Worm (Caenorhabditis elegans) whole organism, L1 larva: ENCODE results near the gene srm-3.

Source experiments
- F16B12.6 ChIP-seq: fragments of 150-350 bp; optimal IDR thresholded peaks from 2 replicates; lab custom pipeline; 2014; ENCODE audit warnings: missing biosample characterization, missing genetic modification characterization
- alr-1 ChIP-seq: fragments of 200-800 bp; sonication (Bioruptor generic); optimal IDR thresholded peaks from 2 replicates; lab custom pipeline; 2018; ENCODE audit warnings: borderline replicate concordance, mild to moderate bottlenecking, missing genetic modification characterization, missing compliant biosample characterization
- blmp-1 ChIP-seq: fragments of 150-350 bp; optimal IDR thresholded peaks from 2 replicates; lab custom pipeline; 2014; ENCODE audit warnings: missing biosample characterization, missing genetic modification characterization
- ceh-88 ChIP-seq: fragments of 200-800 bp; sonication (Bioruptor generic); IDR thresholded peaks from 2 replicates; pipeline ENCODE4 v1.3.6; 2022; ENCODE audit warnings: missing genetic modification characterization, missing compliant biosample characterization
- ceh-90 ChIP-seq: sonication (generic microtip); optimal IDR thresholded peaks from 2 replicates; lab custom pipeline; 2016; ENCODE audit warnings: missing genetic modification characterization, missing compliant biosample characterization
- dsc-1 ChIP-seq: sonication (generic microtip); optimal IDR thresholded peaks from 2 replicates; lab custom pipeline; 2016; ENCODE audit warnings: mild to moderate bottlenecking, missing genetic modification characterization, missing compliant biosample characterization
- efl-1 ChIP-seq, 4 experiments: fragments of 150-350 bp; optimal IDR thresholded peaks in 3 of 4; peaks in 1 of 4; 1 replicate in 1 of 4; 2 replicates in 3 of 4; lab custom pipeline; 2014; ENCODE audit warnings: missing biosample characterization in 2 of 4, missing genetic modification characterization in 2 of 4, missing genetic modification reagents in 2 of 4
- egl-13 ChIP-seq: sonication (generic microtip); optimal IDR thresholded peaks from 2 replicates; lab custom pipeline; 2016; ENCODE audit warnings: missing genotype, missing genetic modification reagents, missing genetic modification characterization, missing compliant biosample characterization
- elt-2 ChIP-seq: sonication (generic microtip); optimal IDR thresholded peaks from 2 replicates; lab custom pipeline; 2016; ENCODE audit warnings: missing genetic modification characterization, mild to moderate bottlenecking, inconsistent platforms, missing compliant biosample characterization, missing genetic modification reagents
- ets-5 ChIP-seq: fragments of 200-800 bp; sonication (Bioruptor generic); IDR thresholded peaks from 2 replicates; pipeline ENCODE4 v1.3.6; 2022; ENCODE audit warnings: missing genetic modification characterization, missing compliant biosample characterization
- fkh-10 ChIP-seq: sonication (generic microtip); optimal IDR thresholded peaks from 2 replicates; lab custom pipeline; 2017; ENCODE audit warnings: missing biosample characterization, missing genetic modification reagents, missing genetic modification characterization
- fkh-4 ChIP-seq: sonication (generic microtip); optimal IDR thresholded peaks from 2 replicates; lab custom pipeline; 2016; ENCODE audit warnings: missing compliant biosample characterization, missing genetic modification characterization, borderline replicate concordance
- fkh-8 ChIP-seq: sonication (generic microtip); optimal IDR thresholded peaks from 2 replicates; lab custom pipeline; 2016; ENCODE audit warnings: mild to moderate bottlenecking, missing genetic modification characterization, missing compliant biosample characterization
- grh-1 ChIP-seq: fragments of 200-800 bp; sonication (Bioruptor generic); IDR thresholded peaks from 2 replicates; pipeline ENCODE4 v1.3.6; 2022; ENCODE audit warnings: missing genetic modification reagents, missing genetic modification characterization, missing compliant biosample characterization
- hlh-17 ChIP-seq: fragments of 200-800 bp; sonication (Bioruptor generic); optimal IDR thresholded peaks from 2 replicates; lab custom pipeline; 2018; ENCODE audit warnings: missing genetic modification characterization, mild to moderate bottlenecking, missing compliant biosample characterization, moderate library complexity, borderline replicate concordance
- hlh-4 ChIP-seq: sonication (generic microtip); optimal IDR thresholded peaks from 2 replicates; lab custom pipeline; 2016; ENCODE audit warnings: mild to moderate bottlenecking, missing genetic modification characterization, missing compliant biosample characterization
- hpl-2 ChIP-seq: fragments of 150-350 bp; optimal IDR thresholded peaks from 2 replicates; lab custom pipeline; 2014; ENCODE audit warnings: missing biosample characterization, missing genetic modification reagents, missing genetic modification characterization
- lin-14 ChIP-seq: fragments of 200-800 bp; sonication (Bioruptor generic); optimal IDR thresholded peaks from 2 replicates; lab custom pipeline; 2018; ENCODE audit warnings: mild to moderate bottlenecking, missing genetic modification characterization, moderate library complexity, missing compliant biosample characterization
- lin-35 ChIP-seq, 2 experiments: fragments of 150-350 bp; optimal IDR thresholded peaks; 2 replicates each; lab custom pipeline; 2014; ENCODE audit warnings: missing biosample characterization in 2 of 2, missing genetic modification characterization in 2 of 2, missing genetic modification reagents in 2 of 2
- lsy-2 ChIP-seq, 2 experiments: fragments of 150-350 bp; optimal IDR thresholded peaks; 2 replicates each; lab custom pipeline; 2014; ENCODE audit warnings: missing biosample characterization in 2 of 2, missing genetic modification characterization in 2 of 2
- mdl-1 ChIP-seq, 2 experiments: fragments of 150-350 bp; optimal IDR thresholded peaks; 2 replicates each; lab custom pipeline; 2014 to 2017; ENCODE audit warnings: missing biosample characterization in 2 of 2, missing genetic modification characterization in 2 of 2, inconsistent platforms in 1 of 2
- mep-1 ChIP-seq: fragments of 150-350 bp; optimal IDR thresholded peaks from 2 replicates; lab custom pipeline; 2014; ENCODE audit warnings: missing biosample characterization, missing genetic modification characterization
- nhr-12 ChIP-seq: sonication (generic microtip); optimal IDR thresholded peaks from 2 replicates; lab custom pipeline; 2017; ENCODE audit warnings: missing biosample characterization, missing genetic modification characterization
- nhr-20 ChIP-seq: sonication (generic microtip); optimal IDR thresholded peaks from 2 replicates; lab custom pipeline; 2016; ENCODE audit warnings: mild to moderate bottlenecking, missing genetic modification characterization, missing compliant biosample characterization
- nhr-237 ChIP-seq: fragments of 150-350 bp; optimal IDR thresholded peaks from 2 replicates; lab custom pipeline; 2014; ENCODE audit warnings: missing biosample characterization, missing genetic modification characterization
- nhr-47 ChIP-seq: sonication (generic microtip); optimal IDR thresholded peaks from 2 replicates; lab custom pipeline; 2016; ENCODE audit warnings: mild to moderate bottlenecking, missing genetic modification characterization, moderate library complexity, missing compliant biosample characterization
- nhr-71 ChIP-seq: sonication (generic microtip); optimal IDR thresholded peaks from 2 replicates; lab custom pipeline; 2016; ENCODE audit warnings: mild to moderate bottlenecking, missing genetic modification characterization, moderate library complexity, missing compliant biosample characterization
- nhr-76 ChIP-seq: sonication (generic microtip); optimal IDR thresholded peaks from 2 replicates; lab custom pipeline; 2017; ENCODE audit warnings: missing biosample characterization, missing genetic modification characterization
- nhr-85 ChIP-seq: sonication (generic microtip); peaks from one replicate; lab custom pipeline; 2016; ENCODE audit warnings: missing genetic modification characterization, inconsistent platforms, missing compliant biosample characterization
- nhr-90 ChIP-seq: sonication (generic microtip); optimal IDR thresholded peaks from 2 replicates; lab custom pipeline; 2016; ENCODE audit warnings: mild to moderate bottlenecking, missing genetic modification characterization, missing compliant biosample characterization; ENCODE audit not compliant: poor library complexity
- pax-3 ChIP-seq: fragments of 200-800 bp; sonication (Bioruptor generic); optimal IDR thresholded peaks from 2 replicates; lab custom pipeline; 2018; ENCODE audit warnings: mild to moderate bottlenecking, missing genetic modification characterization, moderate library complexity, missing compliant biosample characterization
- snpc-4 ChIP-seq: fragments of 150-350 bp; optimal IDR thresholded peaks from 2 replicates; lab custom pipeline; 2014; ENCODE audit warnings: missing biosample characterization, missing genetic modification characterization
- snu-23 ChIP-seq: sonication (generic microtip); optimal IDR thresholded peaks from 2 replicates; lab custom pipeline; 2016; ENCODE audit warnings: missing genetic modification characterization, missing compliant biosample characterization
- sox-4 ChIP-seq: sonication (generic microtip); optimal IDR thresholded peaks from 2 replicates; lab custom pipeline; 2016; ENCODE audit warnings: missing genetic modification characterization, missing compliant biosample characterization
- sptf-1 ChIP-seq: fragments of 150-350 bp; optimal IDR thresholded peaks from 2 replicates; lab custom pipeline; 2014; ENCODE audit warnings: missing biosample characterization, missing genetic modification characterization
- unc-130 ChIP-seq: fragments of 150-350 bp; optimal IDR thresholded peaks from 2 replicates; lab custom pipeline; 2017; ENCODE audit warnings: missing biosample characterization, missing genetic modification characterization, inconsistent platforms
- unc-86 ChIP-seq: sonication (generic microtip); optimal IDR thresholded peaks from 2 replicates; lab custom pipeline; 2016; ENCODE audit warnings: missing genetic modification characterization, missing compliant biosample characterization
- unc-98 ChIP-seq: fragments of 200-800 bp; sonication (Bioruptor generic); IDR thresholded peaks from 2 replicates; pipeline ENCODE4 v1.3.6; 2022; ENCODE audit warnings: missing genetic modification characterization, missing compliant biosample characterization
- zag-1 ChIP-seq: fragments of 150-350 bp; optimal IDR thresholded peaks from 2 replicates; lab custom pipeline; 2014; ENCODE audit warnings: missing biosample characterization, missing genetic modification characterization
- zip-4 ChIP-seq: fragments of 200-800 bp; sonication (Bioruptor generic); optimal IDR thresholded peaks from 2 replicates; lab custom pipeline; 2018; ENCODE audit warnings: mild to moderate bottlenecking, missing genetic modification characterization, moderate library complexity, missing compliant biosample characterization
- ztf-11 ChIP-seq, 2 experiments: sonication (generic microtip); optimal IDR thresholded peaks; 2 replicates each; lab custom pipeline; 2016 to 2017; ENCODE audit warnings: missing genetic modification characterization in 2 of 2, missing biosample characterization in 1 of 2, missing compliant biosample characterization in 1 of 2
- ztf-4 ChIP-seq: fragments of 150-350 bp; optimal IDR thresholded peaks from 2 replicates; lab custom pipeline; 2014; ENCODE audit warnings: missing biosample characterization, missing genetic modification characterization

Gene srm-3

ce11 chrIV:9673683-9674336, 25.0 kb downstream of the srm-3 start:
- TF ChIP-seq lin-14 (GFP tag; lab: Kevin White, UChicago): peak; percentile 53
- TF ChIP-seq sox-4: peak; percentile 34
- no peak for TF ChIP-seq F16B12.6 (tag; lab: Kevin White, UChicago)
- TF ChIP-seq fkh-10 (GFP tag; lab: Kevin White, UChicago): peak; percentile 57
- no peak for TF ChIP-seq nhr-12 (tag; lab: Kevin White, UChicago)
- TF ChIP-seq nhr-47 (tag; lab: Kevin White, UChicago): peak; percentile 42
- TF ChIP-seq fkh-8 (tag; lab: Kevin White, UChicago): peak; percentile 86
- TF ChIP-seq nhr-20 (tag; lab: Kevin White, UChicago): peak; percentile 87
- TF ChIP-seq nhr-71 (tag; lab: Kevin White, UChicago): peak; percentile 60
- TF ChIP-seq dsc-1 (tag; lab: Kevin White, UChicago): peak; percentile 65
- TF ChIP-seq nhr-85: peak; percentile 82
- no peak for TF ChIP-seq mdl-1 (tag; optimal IDR thresholded peaks at IDR 0.05; lab: Kevin White, UChicago)
- TF ChIP-seq egl-13 (tag; lab: Kevin White, UChicago): peak; percentile 38
- TF ChIP-seq ztf-11 (tag; optimal IDR thresholded peaks at IDR 0.05; lab: Kevin White, UChicago): no peak
- TF ChIP-seq, all 84 proteins: peak for 10

- peak; percentile 8 for TF ChIP-seq blmp-1 (tag; lab: Kevin White, UChicago)
- no peak for TF ChIP-seq unc-98 (GFP tag; lab: Robert Waterston, UW)
- no peak for TF ChIP-seq alr-1 (tag; lab: Kevin White, UChicago)
- no peak for TF ChIP-seq unc-130 (tag; lab: Kevin White, UChicago)
- peak; percentile 19 for TF ChIP-seq lin-14 (GFP tag; lab: Kevin White, UChicago)
- TF ChIP-seq lsy-2 (tag; optimal IDR thresholded peaks at IDR 0.05; lab: Kevin White, UChicago): peak in 1 of 2 experiments; percentile 10
- no peak for TF ChIP-seq ztf-4
Observed at ce11 chrIV:9675572-9675971, 26.8 kb downstream of the srm-3 start, which contains the start of gene nhr-34. nhr-34 (minus strand) TSS chrIV:9675672.

- TF ChIP-seq fkh-8 (tag; lab: Kevin White, UChicago) (no peak), nhr-90 (peak; percentile 38), lin-35 (GFP tag; optimal IDR thresholded peaks at IDR 0.05; lab: Kevin White, UChicago) (peak in 1 of 2 experiments; percentile 58), ceh-88 (GFP tag; lab: Robert Waterston, UW) (peak; percentile 7; the same call in 1 of the 2 replicates), grh-1 (no peak), zip-4 (no peak), elt-2 (tag; lab: Kevin White, UChicago) (peak; percentile 76), efl-1 (optimal IDR thresholded peaks at IDR 0.05; lab: Kevin White, UChicago) (no peak), efl-1 (GFP tag; optimal IDR thresholded peaks at IDR 0.05 in 1 of 2; lab: Kevin White, UChicago) (peak in 1 of 2 experiments; percentile 33), nhr-71 (tag; lab: Kevin White, UChicago) (peak; percentile 43), lin-14 (GFP tag; lab: Kevin White, UChicago) (peak; percentile 24), snu-23 (peak; percentile 0), nhr-20 (tag; lab: Kevin White, UChicago) (peak; percentile 63), nhr-85 (peak; percentile 63), unc-86 (tag; lab: Kevin White, UChicago) (no peak), mdl-1 (tag; optimal IDR thresholded peaks at IDR 0.05; lab: Kevin White, UChicago) (peak in 1 of 2 experiments; percentile 33)
Observed at ce11 chrIV:9676535-9676934, 27.8 kb downstream of the srm-3 start.

ce11 chrIV:9677226-9677992, 28.6 kb downstream of the srm-3 start:
- TF ChIP-seq ceh-90: no peak
- no peak for TF ChIP-seq alr-1 (tag; lab: Kevin White, UChicago)
- peak; percentile 59 to 63 for TF ChIP-seq efl-1 (optimal IDR thresholded peaks at IDR 0.05; lab: Kevin White, UChicago)
- TF ChIP-seq efl-1 (GFP tag; optimal IDR thresholded peaks at IDR 0.05 in 1 of 2; lab: Kevin White, UChicago): peak; percentile 37 to 78
- no peak for TF ChIP-seq pax-3 (tag; lab: Kevin White, UChicago)
- TF ChIP-seq hlh-4: no peak
- TF ChIP-seq mep-1 (tag; lab: Kevin White, UChicago): peak; percentile 82
- no peak for TF ChIP-seq ets-5
- TF ChIP-seq nhr-76 (tag; lab: Kevin White, UChicago): no peak
- TF ChIP-seq zag-1 (tag; lab: Kevin White, UChicago): peak; percentile 37
- TF ChIP-seq fkh-4: no peak
- no peak for TF ChIP-seq sptf-1 (tag; lab: Kevin White, UChicago)
- TF ChIP-seq ztf-11 (tag; optimal IDR thresholded peaks at IDR 0.05; lab: Kevin White, UChicago): no peak
- peak; percentile 43 for TF ChIP-seq egl-13 (tag; lab: Kevin White, UChicago)
- no peak for TF ChIP-seq zip-4
- no peak for TF ChIP-seq hlh-17
- peak; percentile 3 for TF ChIP-seq snpc-4 (tag; lab: Kevin White, UChicago)
- no peak for TF ChIP-seq hpl-2 (GFP tag; lab: Kevin White, UChicago)
- TF ChIP-seq nhr-237: peak; percentile 17
- peak; percentile 91 for TF ChIP-seq nhr-71 (tag; lab: Kevin White, UChicago)
